Fruit fly (Drosophila melanogaster) whole organism, embryonic: ENCODE measurements around the gene Lsp1alpha.

Experiments used
- Ada2b ChIP-seq: fragments of 200-800 bp; sonication (Bioruptor generic); IDR thresholded peaks from 2 replicates; pipeline ENCODE4 v1.3.6; 2022; ENCODE audit warnings: missing biosample characterization, missing genetic modification characterization
- Atf3 ChIP-seq: fragments of 200-800 bp; sonication (Bioruptor generic); optimal IDR thresholded peaks from 3 replicates; lab custom pipeline; 2016; ENCODE audit warnings: missing biosample characterization, missing genetic modification characterization
- CG10274 ChIP-seq: fragments of 200-800 bp; sonication (Bioruptor generic); optimal IDR thresholded peaks from 3 replicates; lab custom pipeline; 2017; ENCODE audit warnings: missing biosample characterization, mild to moderate bottlenecking, missing genetic modification characterization
- CG11247 ChIP-seq: fragments of 200-800 bp; sonication (Bioruptor generic); IDR thresholded peaks from 2 replicates; pipeline ENCODE4 v1.3.6; 2022; ENCODE audit warnings: missing biosample characterization, missing genetic modification characterization
- CG11456 ChIP-seq: fragments of 200-800 bp; sonication (Bioruptor generic); IDR thresholded peaks from 3 replicates; pipeline ENCODE4 v1.3.6; 2022; ENCODE audit warnings: missing biosample characterization, missing genetic modification characterization
- CG13287 ChIP-seq: fragments of 200-800 bp; sonication (Bioruptor generic); IDR thresholded peaks from 2 replicates; pipeline ENCODE4 v1.3.6; 2022; ENCODE audit warnings: missing biosample characterization, missing genetic modification characterization; ENCODE audit not compliant: partially characterized antibody
- CG15011 ChIP-seq: fragments of 200-800 bp; sonication (Bioruptor generic); optimal IDR thresholded peaks from 3 replicates; lab custom pipeline; 2018; ENCODE audit warnings: missing biosample characterization, mild to moderate bottlenecking, missing genetic modification characterization
- CG1647 ChIP-seq: fragments of 200-800 bp; sonication (Bioruptor generic); optimal IDR thresholded peaks from 3 replicates; lab custom pipeline; 2016; ENCODE audit warnings: missing biosample characterization, missing genetic modification characterization
- CG1832 ChIP-seq: fragments of 200-800 bp; sonication (Bioruptor generic); optimal IDR thresholded peaks from 2 replicates; lab custom pipeline; 2017; ENCODE audit warnings: missing biosample characterization, mild to moderate bottlenecking, missing genetic modification characterization, inconsistent platforms
- CG2202 ChIP-seq: fragments of 200-800 bp; sonication (Bioruptor generic); optimal IDR thresholded peaks from 2 replicates; lab custom pipeline; 2018; ENCODE audit warnings: missing biosample characterization, mild to moderate bottlenecking, missing genetic modification characterization
- CG2889 ChIP-seq: fragments of 200-800 bp; sonication (Bioruptor generic); IDR thresholded peaks from 3 replicates; pipeline ENCODE4 v1.3.6; 2022; ENCODE audit warnings: missing biosample characterization, missing genetic modification characterization
- CG30020 ChIP-seq: fragments of 200-800 bp; optimal IDR thresholded peaks from 2 replicates; lab custom pipeline; 2019; ENCODE audit warnings: missing biosample characterization, mild to moderate bottlenecking, missing genetic modification characterization, moderate library complexity
- CG31365 ChIP-seq: fragments of 200-800 bp; sonication (Bioruptor generic); optimal IDR thresholded peaks from 2 replicates; lab custom pipeline; 2018; ENCODE audit warnings: missing biosample characterization, mild to moderate bottlenecking, missing genetic modification characterization
- CG33213 ChIP-seq: fragments of 200-800 bp; sonication (Bioruptor generic); optimal IDR thresholded peaks from 3 replicates; lab custom pipeline; 2016; ENCODE audit warnings: missing biosample characterization, missing genetic modification characterization
- CG3407 ChIP-seq: fragments of 200-800 bp; sonication (Bioruptor generic); optimal IDR thresholded peaks from 2 replicates; lab custom pipeline; 2018; ENCODE audit warnings: missing biosample characterization, mild to moderate bottlenecking, missing genetic modification characterization
- CG3995 ChIP-seq: fragments of 200-800 bp; sonication (Bioruptor generic); optimal IDR thresholded peaks from 3 replicates; lab custom pipeline; 2016; ENCODE audit warnings: missing biosample characterization, missing genetic modification characterization
- CG4617 ChIP-seq: fragments of 200-800 bp; sonication (Bioruptor generic); optimal IDR thresholded peaks from 3 replicates; lab custom pipeline; 2016; ENCODE audit warnings: missing biosample characterization, missing genetic modification characterization, borderline replicate concordance
- CG9437 ChIP-seq: fragments of 200-800 bp; sonication (Bioruptor generic); optimal IDR thresholded peaks from 2 replicates; lab custom pipeline; 2018; ENCODE audit warnings: missing biosample characterization, mild to moderate bottlenecking, missing genetic modification characterization
- CG9797 ChIP-seq: fragments of 200-800 bp; sonication (Bioruptor generic); optimal IDR thresholded peaks from 3 replicates; lab custom pipeline; 2018; ENCODE audit warnings: missing biosample characterization, mild to moderate bottlenecking, missing genetic modification characterization
- CG9876 ChIP-seq: fragments of 200-800 bp; sonication (Bioruptor generic); optimal IDR thresholded peaks from 2 replicates; lab custom pipeline; 2016; ENCODE audit warnings: missing biosample characterization, missing genetic modification characterization
- CoRest ChIP-seq: fragments of 200-800 bp; sonication (Bioruptor generic); optimal IDR thresholded peaks from 3 replicates; lab custom pipeline; 2018; ENCODE audit warnings: missing biosample characterization, mild to moderate bottlenecking, missing genetic modification characterization, moderate library complexity
- Fer1 ChIP-seq: fragments of 200-800 bp; sonication (Bioruptor generic); optimal IDR thresholded peaks from 2 replicates; lab custom pipeline; 2017; ENCODE audit warnings: missing biosample characterization, mild to moderate bottlenecking, missing genetic modification characterization
- H2.0 ChIP-seq: fragments of 200-800 bp; sonication (Bioruptor generic); IDR thresholded peaks from 2 replicates; pipeline ENCODE4 v1.3.6; 2022; ENCODE audit warnings: missing biosample characterization, missing genetic modification characterization
- HLH4C ChIP-seq: fragments of 200-800 bp; sonication (Bioruptor generic); IDR thresholded peaks from 3 replicates; pipeline ENCODE4 v1.3.6; 2022; ENCODE audit warnings: missing biosample characterization, missing genetic modification characterization; ENCODE audit not compliant: partially characterized antibody
- Jarid2 ChIP-seq: fragments of 200-800 bp; sonication (Bioruptor generic); optimal IDR thresholded peaks from 3 replicates; lab custom pipeline; 2017; ENCODE audit warnings: mild to moderate bottlenecking, missing biosample characterization, missing genetic modification reagents, missing genetic modification characterization
- Nf-YA ChIP-seq: fragments of 200-800 bp; sonication (Bioruptor generic); IDR thresholded peaks from 2 replicates; pipeline ENCODE4 v1.3.6; 2022; ENCODE audit warnings: missing biosample characterization, missing genetic modification characterization
- Poxn ChIP-seq: fragments of 200-800 bp; sonication (Bioruptor generic); IDR thresholded peaks from 2 replicates; pipeline ENCODE4 v1.3.6; 2022; ENCODE audit warnings: missing biosample characterization, missing genetic modification characterization
- Rx ChIP-seq: fragments of 200-800 bp; sonication (Bioruptor generic); IDR thresholded peaks from 2 replicates; pipeline ENCODE4 v1.3.6; 2022; ENCODE audit warnings: missing biosample characterization, missing genetic modification characterization
- Vsx1 ChIP-seq: fragments of 200-800 bp; sonication (Bioruptor generic); optimal IDR thresholded peaks from 2 replicates; lab custom pipeline; 2017; ENCODE audit warnings: missing biosample characterization, mild to moderate bottlenecking, missing genetic modification characterization, missing genetic modification reagents
- ase ChIP-seq: fragments of 200-800 bp; sonication (Bioruptor generic); IDR thresholded peaks from 3 replicates; pipeline ENCODE4 v1.3.6; 2022; ENCODE audit warnings: missing biosample characterization, missing genetic modification characterization
- bab2 ChIP-seq: fragments of 200-800 bp; sonication (Bioruptor generic); optimal IDR thresholded peaks from 2 replicates; lab custom pipeline; 2016; ENCODE audit warnings: missing biosample characterization, missing genetic modification characterization
- cas ChIP-seq: fragments of 200-800 bp; sonication (Bioruptor generic); IDR thresholded peaks from 2 replicates; pipeline ENCODE4 v1.3.6; 2022; ENCODE audit warnings: missing biosample characterization, missing genetic modification characterization
- ci ChIP-seq: fragments of 200-800 bp; sonication (Bioruptor generic); IDR thresholded peaks from 3 replicates; pipeline ENCODE4 v1.3.6; 2022; ENCODE audit warnings: missing biosample characterization, missing genetic modification characterization
- dmrt99B ChIP-seq: fragments of 200-800 bp; sonication (Bioruptor generic); optimal IDR thresholded peaks from 2 replicates; lab custom pipeline; 2018; ENCODE audit warnings: missing biosample characterization, mild to moderate bottlenecking, missing genetic modification characterization, moderate library complexity
- fd96Cb ChIP-seq: fragments of 200-800 bp; sonication (Bioruptor generic); optimal IDR thresholded peaks from 2 replicates; lab custom pipeline; 2018; ENCODE audit warnings: missing biosample characterization, mild to moderate bottlenecking, missing genetic modification characterization, moderate library complexity
- gem ChIP-seq: fragments of 200-800 bp; sonication (Bioruptor generic); optimal IDR thresholded peaks from 2 replicates; lab custom pipeline; 2019; ENCODE audit warnings: missing biosample characterization, mild to moderate bottlenecking, missing genetic modification characterization, moderate library complexity
- gfzf ChIP-seq: fragments of 200-800 bp; sonication (Bioruptor generic); optimal IDR thresholded peaks from 2 replicates; lab custom pipeline; 2016; ENCODE audit warnings: missing biosample characterization, mild to moderate bottlenecking, missing genetic modification characterization, moderate library complexity
- grn ChIP-seq: fragments of 200-800 bp; sonication (Bioruptor generic); optimal IDR thresholded peaks from 3 replicates; lab custom pipeline; 2017; ENCODE audit warnings: missing biosample characterization, missing genetic modification characterization
- jigr1 ChIP-seq: fragments of 200-800 bp; sonication (Bioruptor generic); IDR thresholded peaks from 3 replicates; pipeline ENCODE4 v1.3.6; 2022; ENCODE audit warnings: missing biosample characterization, missing genetic modification characterization
- jumu ChIP-seq: fragments of 200-800 bp; sonication (Bioruptor generic); optimal IDR thresholded peaks from 3 replicates; lab custom pipeline; 2016; ENCODE audit warnings: missing biosample characterization, missing genetic modification characterization
- lmd ChIP-seq: fragments of 200-800 bp; sonication (Bioruptor generic); IDR thresholded peaks from 2 replicates; pipeline ENCODE4 v1.3.6; 2022; ENCODE audit warnings: missing biosample characterization, missing genetic modification characterization
- odd ChIP-seq: fragments of 200-800 bp; sonication (Bioruptor generic); optimal IDR thresholded peaks from 2 replicates; lab custom pipeline; 2017; ENCODE audit warnings: missing biosample characterization, mild to moderate bottlenecking, missing genetic modification characterization
- p53 ChIP-seq: fragments of 200-800 bp; sonication (Bioruptor generic); optimal IDR thresholded peaks from 2 replicates; lab custom pipeline; 2016; ENCODE audit warnings: missing biosample characterization, missing genetic modification characterization
- pzg ChIP-seq: fragments of 200-800 bp; sonication (Bioruptor generic); optimal IDR thresholded peaks from 3 replicates; lab custom pipeline; 2018; ENCODE audit warnings: missing biosample characterization, mild to moderate bottlenecking, missing genetic modification characterization, moderate library complexity
- sc ChIP-seq, 3 experiments: fragments of >200 bp in 2 of 3; fragments of 200-800 bp in 1 of 3; sonication (Bioruptor generic) in 1 of 3; optimal IDR thresholded peaks; 2 replicates in 2 of 3; 3 replicates in 1 of 3; lab custom pipeline; 2017; ENCODE audit warnings: mild to moderate bottlenecking in 1 of 3, missing biosample characterization in 1 of 3, missing genetic modification characterization in 1 of 3, missing genetic modification reagents in 1 of 3
- schlank ChIP-seq: fragments of 200-800 bp; sonication (Bioruptor generic); optimal IDR thresholded peaks from 2 replicates; lab custom pipeline; 2018; ENCODE audit warnings: missing biosample characterization, mild to moderate bottlenecking, missing genetic modification characterization
- sim ChIP-seq: fragments of 200-800 bp; sonication (Bioruptor generic); IDR thresholded peaks from 2 replicates; pipeline ENCODE4 v1.3.6; 2022; ENCODE audit warnings: missing biosample characterization, missing genetic modification characterization
- so ChIP-seq: fragments of 200-800 bp; sonication (Bioruptor generic); IDR thresholded peaks from 3 replicates; pipeline ENCODE4 v1.3.6; 2022; ENCODE audit warnings: missing biosample characterization, missing genetic modification characterization
- unpg ChIP-seq: fragments of 200-800 bp; sonication (Bioruptor generic); optimal IDR thresholded peaks from 3 replicates; lab custom pipeline; 2018; ENCODE audit warnings: missing biosample characterization, mild to moderate bottlenecking, missing genetic modification characterization, moderate library complexity
- usp ChIP-seq: fragments of >200 bp; optimal IDR thresholded peaks from 2 replicates; lab custom pipeline; 2017; ENCODE audit warnings: missing biosample characterization, missing genetic modification characterization

Lsp1alpha gene

dm6 chrX:12472244-12472736 is 17.8 kb upstream of the Lsp1alpha start (continued):
- no peak for TF ChIP-seq CG9876 (GFP tag; lab: Kevin White, UChicago)
- TF ChIP-seq bab2 (GFP tag; lab: Kevin White, UChicago), result peak; percentile 66
- peak; percentile 85 for TF ChIP-seq jigr1 (GFP tag; lab: Robert Waterston, UW)
- TF ChIP-seq Ada2b (GFP tag; lab: Robert Waterston, UW), result peak; percentile 96
- TF ChIP-seq jumu, result peak; percentile 36
- no peak for TF ChIP-seq CG1832 (GFP tag; lab: Kevin White, UChicago)
- TF ChIP-seq ase (GFP tag; lab: Robert Waterston, UW), result peak; percentile 90
- peak; percentile 78 for TF ChIP-seq sim (GFP tag; lab: Robert Waterston, UW)
- TF ChIP-seq odd (GFP tag; lab: Kevin White, UChicago), result peak; percentile 88
- peak; percentile 67 for TF ChIP-seq CG1647 (GFP tag; lab: Kevin White, UChicago)
- TF ChIP-seq CG10274 (GFP tag; lab: Kevin White, UChicago), result peak; percentile 80
- no peak for TF ChIP-seq sc (optimal IDR thresholded peaks at IDR 0.05; lab: Kevin White, UChicago)
- TF ChIP-seq sc (GFP tag; optimal IDR thresholded peaks at IDR 0.05; lab: Kevin White, UChicago), result peak; percentile 78
- no peak for TF ChIP-seq p53 (GFP tag; lab: Kevin White, UChicago)
- TF ChIP-seq schlank (tag; lab: Kevin White, UChicago), result peak; percentile 92
- peak; percentile 86 for TF ChIP-seq Poxn (GFP tag; lab: Robert Waterston, UW)
- peak; percentile 96 for TF ChIP-seq Fer1 (GFP tag; lab: Kevin White, UChicago)
- TF ChIP-seq cas (GFP tag; lab: Robert Waterston, UW), result peak; percentile 88
- peak; percentile 74 for TF ChIP-seq CG30020 (tag; lab: Kevin White, UChicago)
- peak; percentile 4 for TF ChIP-seq CG9797 (GFP tag; lab: Kevin White, UChicago)
- no peak for TF ChIP-seq Atf3 (GFP tag; lab: Kevin White, UChicago)
- no peak for TF ChIP-seq HLH4C (GFP tag; lab: Robert Waterston, UW)
- TF ChIP-seq so (GFP tag; lab: Robert Waterston, UW), result peak; percentile 93
- peak; percentile 91 for TF ChIP-seq ci (GFP tag; lab: Robert Waterston, UW)
- TF ChIP-seq CG13287, result no peak
- peak; percentile 93 for TF ChIP-seq CG2889
- TF ChIP-seq CG9437 (GFP tag; lab: Kevin White, UChicago), result peak; percentile 91
- TF ChIP-seq Nf-YA, result peak; percentile 88
- peak; percentile 91 for TF ChIP-seq CG15011 (GFP tag; lab: Kevin White, UChicago)
- TF ChIP-seq usp (GFP tag; lab: Kevin White, UChicago), result no peak
- peak; percentile 97 for TF ChIP-seq gem (tag; lab: Kevin White, UChicago)
- peak; percentile 50 for TF ChIP-seq CG4617 (GFP tag; lab: Kevin White, UChicago)
- TF ChIP-seq CG2202, result peak; percentile 70
- TF ChIP-seq Rx (GFP tag; lab: Robert Waterston, UW), result peak; percentile 85
- TF ChIP-seq CoRest (tag; lab: Kevin White, UChicago), result peak; percentile 97
- TF ChIP-seq Vsx1 (GFP tag; lab: Kevin White, UChicago), result peak; percentile 87
- TF ChIP-seq fd96Cb (tag; lab: Kevin White, UChicago), result peak; percentile 92
- TF ChIP-seq dmrt99B (tag; lab: Kevin White, UChicago), result peak; percentile 97
- peak; percentile 83 for TF ChIP-seq CG3407
- TF ChIP-seq CG11456, result peak; percentile 92
- TF ChIP-seq unpg (GFP tag; lab: Kevin White, UChicago), result peak; percentile 94
- TF ChIP-seq grn (GFP tag; lab: Kevin White, UChicago), result peak; percentile 12
- no peak for TF ChIP-seq CG33213 (GFP tag; lab: Kevin White, UChicago)
- TF ChIP-seq CG31365 (tag; lab: Kevin White, UChicago), result peak; percentile 68
- peak; percentile 16 for TF ChIP-seq pzg (GFP tag; lab: Kevin White, UChicago)
- no peak for TF ChIP-seq gfzf (GFP tag; lab: Kevin White, UChicago)
- peak; percentile 96 for TF ChIP-seq lmd (GFP tag; lab: Robert Waterston, UW)
- peak; percentile 94 for TF ChIP-seq CG11247
- peak; percentile 71 for TF ChIP-seq Jarid2 (GFP tag; lab: Kevin White, UChicago)
- peak; percentile 72 for TF ChIP-seq CG3995 (GFP tag; lab: Kevin White, UChicago)
- TF ChIP-seq H2.0 (GFP tag; lab: Robert Waterston, UW), result peak; percentile 92
